Worm (Caenorhabditis elegans): ENCODE measurements around the gene rab-21.

Gene rab-21

ce11 chrII:8714913-8715447 lies at the start of gene rab-21, which contains the start of gene T01B7.13:
Gene rab-21, minus strand, starts transcription at chrII:8715013.
Gene T01B7.13, plus strand, starts transcription at chrII:8715397.
- TF ChIP-seq W03F9.2 (tag; optimal IDR thresholded peaks at IDR 0.05), result no peak
- no peak for TF ChIP-seq him-1 (tag; optimal IDR thresholded peaks at IDR 0.05)
- TF ChIP-seq dao-5 (tag; optimal IDR thresholded peaks at IDR 0.05), result no peak

DNA sequence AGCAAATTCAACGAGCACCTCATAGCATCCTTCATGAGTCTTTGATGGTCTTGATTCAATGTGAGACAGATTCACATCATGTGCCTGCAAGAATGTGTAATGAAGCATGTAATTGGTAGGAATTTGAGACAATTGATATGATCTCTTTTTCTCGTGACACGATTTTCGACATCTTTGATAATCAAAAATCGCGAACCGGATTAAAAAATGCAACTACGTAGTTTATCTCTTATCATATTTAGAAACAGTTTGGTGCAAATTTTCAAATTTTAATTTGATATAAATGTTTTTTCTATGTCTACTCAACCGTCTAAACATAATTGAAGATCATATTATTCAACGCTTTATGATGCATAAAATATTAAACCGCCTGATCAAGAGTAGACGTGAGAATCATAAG lies 49.5 kb upstream of the rab-21 start:
- TF ChIP-seq W03F9.2 (tag; optimal IDR thresholded peaks at IDR 0.05) (no peak), dao-5 (tag; optimal IDR thresholded peaks at IDR 0.05) (no peak), him-1 (tag; optimal IDR thresholded peaks at IDR 0.05) (no peak)

ce11 chrII:8763367-8763766 lies 48.6 kb upstream of the rab-21 start:
- TF ChIP-seq dao-5 (tag; optimal IDR thresholded peaks at IDR 0.05) (no peak), W03F9.2 (tag; optimal IDR thresholded peaks at IDR 0.05) (no peak), him-1 (tag; optimal IDR thresholded peaks at IDR 0.05) (no peak)

- no peak for TF ChIP-seq dao-5 (tag; optimal IDR thresholded peaks at IDR 0.05)
- TF ChIP-seq him-1 (tag; optimal IDR thresholded peaks at IDR 0.05), result no peak
- no peak for TF ChIP-seq W03F9.2 (tag; optimal IDR thresholded peaks at IDR 0.05)
Measured at ce11 chrII:8761739-8762138, 46.9 kb upstream of the rab-21 start.

- TF ChIP-seq him-1 (tag; optimal IDR thresholded peaks at IDR 0.05) (no peak), W03F9.2 (tag; optimal IDR thresholded peaks at IDR 0.05) (no peak), dao-5 (tag; optimal IDR thresholded peaks at IDR 0.05) (no peak)
Measured at ce11 chrII:8759493-8759892, 44.7 kb upstream of the rab-21 start, which contains the start of gene fut-1. Gene fut-1, minus strand, starts transcription at chrII:8759593.

ce11 chrII:8755270-8755669 lies 40.5 kb upstream of the rab-21 start, which contains the start of gene K08F8.7:
Gene K08F8.7, minus strand, starts transcription at chrII:8755370.
- TF ChIP-seq W03F9.2 (tag; optimal IDR thresholded peaks at IDR 0.05), result no peak
- no peak for TF ChIP-seq him-1 (tag; optimal IDR thresholded peaks at IDR 0.05)
- TF ChIP-seq dao-5 (tag; optimal IDR thresholded peaks at IDR 0.05), result no peak

DNA sequence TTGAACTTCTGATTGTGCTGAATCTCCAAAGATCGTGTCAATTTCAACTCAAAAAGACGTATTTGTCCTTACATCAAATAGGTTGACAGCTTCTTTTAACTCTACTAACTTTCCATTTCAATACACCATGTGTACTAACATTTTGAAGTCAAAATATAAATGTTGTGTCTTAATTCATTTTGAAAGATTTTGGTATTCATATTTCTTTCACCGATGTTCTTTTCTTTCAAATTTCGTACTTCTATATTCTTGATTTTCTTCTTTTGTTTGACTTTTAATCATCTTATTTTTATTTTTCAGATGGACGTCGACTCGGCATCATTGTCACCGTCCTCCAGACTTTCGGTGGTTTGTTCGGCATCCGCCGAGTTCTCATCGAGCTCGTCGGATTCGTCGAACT lies 36.9 kb upstream of the rab-21 start, which contains the start of gene atf-2:
Gene atf-2, plus strand, starts transcription at position 301 of the 400 bp plus-strand sequence.
- TF ChIP-seq W03F9.2 (tag; optimal IDR thresholded peaks at IDR 0.05) (no peak), him-1 (tag; optimal IDR thresholded peaks at IDR 0.05) (no peak), dao-5 (tag; optimal IDR thresholded peaks at IDR 0.05) (no peak)

ce11 chrII:8751042-8751441 lies 36.2 kb upstream of the rab-21 start:
- TF ChIP-seq him-1 (tag; optimal IDR thresholded peaks at IDR 0.05) (no peak), dao-5 (tag; optimal IDR thresholded peaks at IDR 0.05) (no peak), W03F9.2 (tag; optimal IDR thresholded peaks at IDR 0.05) (no peak)

ce11 chrII:8750056-8750455 lies 35.2 kb upstream of the rab-21 start:
- TF ChIP-seq dao-5 (tag; optimal IDR thresholded peaks at IDR 0.05), result no peak

ce11 chrII:8749084-8749483 lies 34.3 kb upstream of the rab-21 start:
- TF ChIP-seq dao-5 (tag; optimal IDR thresholded peaks at IDR 0.05) (no peak), W03F9.2 (tag; optimal IDR thresholded peaks at IDR 0.05) (no peak), him-1 (tag; optimal IDR thresholded peaks at IDR 0.05) (no peak)

DNA sequence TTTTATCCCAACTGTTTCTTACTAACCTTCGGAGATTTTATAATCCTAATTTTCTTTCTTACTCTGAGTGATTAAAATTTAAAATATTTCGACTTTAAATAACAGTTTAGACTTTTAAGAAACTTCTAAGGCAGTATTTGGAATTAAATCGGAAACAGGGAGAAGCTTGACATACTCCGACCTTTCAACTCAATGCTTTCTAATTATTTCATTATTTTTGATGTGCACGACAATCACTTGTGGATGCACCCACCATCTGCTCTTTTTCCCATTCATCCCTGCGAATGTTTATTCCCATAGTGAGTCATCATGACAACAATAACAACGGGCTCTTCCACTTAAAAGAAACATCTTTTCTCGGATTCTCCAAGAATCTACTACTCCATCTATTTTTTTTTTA lies 33.8 kb upstream of the rab-21 start:
- TF ChIP-seq dao-5 (tag; optimal IDR thresholded peaks at IDR 0.05) (no peak), him-1 (tag; optimal IDR thresholded peaks at IDR 0.05) (no peak), W03F9.2 (tag; optimal IDR thresholded peaks at IDR 0.05) (no peak)

DNA sequence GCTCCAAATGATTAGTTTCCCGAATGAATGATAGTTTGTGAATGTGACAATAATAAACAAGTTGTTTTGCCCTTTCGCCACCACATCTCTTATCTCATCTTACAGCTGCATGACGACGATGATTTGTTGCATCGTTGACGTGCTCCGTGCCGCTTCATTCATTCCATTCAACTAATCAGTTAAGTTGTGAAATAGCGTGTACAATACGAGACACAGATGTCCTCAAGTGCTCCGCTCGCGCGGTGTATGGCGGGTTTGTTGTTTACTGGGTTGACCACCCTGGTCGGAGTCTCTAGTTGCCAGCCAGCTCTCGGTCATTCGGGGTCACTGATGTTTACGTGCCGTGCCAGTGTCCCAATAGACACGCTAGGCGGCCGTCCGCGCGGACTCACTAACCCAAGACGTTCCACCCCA lies 33.1 kb upstream of the rab-21 start:
- no peak for TF ChIP-seq dao-5 (tag; optimal IDR thresholded peaks at IDR 0.05)
- no peak for TF ChIP-seq W03F9.2 (tag; optimal IDR thresholded peaks at IDR 0.05)
- no peak for TF ChIP-seq him-1 (tag; optimal IDR thresholded peaks at IDR 0.05)

DNA sequence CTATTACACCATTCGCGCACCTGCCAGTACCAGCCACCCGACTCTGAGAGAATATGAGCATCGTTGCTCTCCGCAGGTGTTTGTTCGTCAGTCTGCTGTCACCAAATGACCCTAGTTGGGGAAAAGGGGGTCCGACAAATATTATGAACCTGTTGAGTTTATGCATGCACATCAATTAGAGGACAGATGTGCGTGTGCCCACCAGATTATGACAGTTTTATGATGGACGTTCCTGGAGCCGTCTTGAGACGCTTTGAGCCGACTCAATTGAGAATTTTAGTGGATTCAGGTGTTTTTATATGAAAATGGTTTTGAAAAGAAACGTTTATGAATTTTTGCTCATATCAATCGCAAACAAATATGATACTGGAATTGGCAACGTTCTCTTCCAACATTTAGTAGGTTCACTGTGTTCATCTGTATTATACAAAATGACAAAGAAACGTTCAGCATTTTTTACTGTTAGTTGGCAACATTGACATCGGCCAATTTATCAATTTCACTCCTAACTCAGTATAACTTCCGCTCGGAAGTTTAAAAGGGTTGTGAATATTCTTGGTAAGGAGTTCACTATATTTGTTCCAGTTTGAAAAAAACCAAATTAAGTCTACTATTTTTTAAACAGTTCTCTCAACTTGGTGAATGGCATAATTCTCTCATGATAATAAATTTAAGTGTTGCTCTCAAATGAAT lies 32.6 kb upstream of the rab-21 start:
- TF ChIP-seq W03F9.2 (tag; optimal IDR thresholded peaks at IDR 0.05) (no peak), dao-5 (tag; optimal IDR thresholded peaks at IDR 0.05) (no peak), him-1 (tag; optimal IDR thresholded peaks at IDR 0.05) (peak; percentile 2)

DNA sequence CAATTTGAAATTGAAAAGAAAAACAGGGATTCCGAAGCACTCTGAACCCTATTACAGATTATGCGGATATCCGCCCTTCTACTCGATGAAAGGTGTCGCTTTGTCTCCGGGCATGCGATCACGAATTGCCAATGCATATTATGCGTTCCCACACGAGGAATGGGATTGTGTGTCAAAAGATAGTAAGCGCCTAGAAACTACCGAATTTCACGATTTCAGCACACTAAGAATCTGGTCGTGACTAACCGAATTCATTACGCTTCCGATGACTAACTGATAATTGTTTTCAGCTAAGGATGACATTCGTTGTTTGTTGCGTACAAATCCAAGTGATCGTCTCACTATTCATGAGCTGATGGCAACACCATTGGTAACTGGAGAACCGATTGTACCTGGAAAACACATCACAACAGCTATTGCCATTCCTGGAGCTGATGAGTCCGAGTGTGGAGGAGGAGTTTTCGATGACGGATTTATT lies 31.5 kb upstream of the rab-21 start:
- TF ChIP-seq W03F9.2 (tag; optimal IDR thresholded peaks at IDR 0.05), result no peak
- no peak for TF ChIP-seq him-1 (tag; optimal IDR thresholded peaks at IDR 0.05)
- no peak for TF ChIP-seq dao-5 (tag; optimal IDR thresholded peaks at IDR 0.05)

Measured in whole organism, L4/young adult.